Fruit fly (Drosophila melanogaster): ENCODE data around the gene Mat89Ba.

The Mat89Ba gene

DNA sequence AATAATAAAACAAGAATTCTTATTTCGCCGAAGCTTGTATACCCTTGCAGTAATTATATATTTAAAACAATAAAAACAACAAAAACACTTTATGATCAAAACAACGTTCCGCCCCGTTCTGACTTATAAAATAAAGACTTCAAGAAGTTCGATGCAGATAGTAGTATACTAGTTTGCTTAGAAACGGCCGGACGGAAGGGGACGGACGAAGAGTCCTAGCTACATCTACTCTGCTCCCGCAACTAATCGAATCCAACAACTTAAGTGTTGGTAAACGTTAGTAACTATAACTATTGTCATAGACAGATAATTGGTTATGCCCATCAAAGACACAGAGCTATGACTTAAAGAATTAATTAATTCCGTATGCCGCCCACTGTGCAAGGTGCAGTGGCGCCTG is 12.3 kb upstream of the Mat89Ba start:
- no peak for TF ChIP-seq CG31627 (GFP tag; optimal IDR thresholded peaks at IDR 0.05)
- TF ChIP-seq Hr4 (GFP tag; optimal IDR thresholded peaks at IDR 0.05), result peak; percentile 14
- peak; percentile 55 for TF ChIP-seq CG32006 (GFP tag; optimal IDR thresholded peaks at IDR 0.05)
- TF ChIP-seq CG15336 (GFP tag; IDR thresholded peaks at IDR 0.05), result no peak

DNA sequence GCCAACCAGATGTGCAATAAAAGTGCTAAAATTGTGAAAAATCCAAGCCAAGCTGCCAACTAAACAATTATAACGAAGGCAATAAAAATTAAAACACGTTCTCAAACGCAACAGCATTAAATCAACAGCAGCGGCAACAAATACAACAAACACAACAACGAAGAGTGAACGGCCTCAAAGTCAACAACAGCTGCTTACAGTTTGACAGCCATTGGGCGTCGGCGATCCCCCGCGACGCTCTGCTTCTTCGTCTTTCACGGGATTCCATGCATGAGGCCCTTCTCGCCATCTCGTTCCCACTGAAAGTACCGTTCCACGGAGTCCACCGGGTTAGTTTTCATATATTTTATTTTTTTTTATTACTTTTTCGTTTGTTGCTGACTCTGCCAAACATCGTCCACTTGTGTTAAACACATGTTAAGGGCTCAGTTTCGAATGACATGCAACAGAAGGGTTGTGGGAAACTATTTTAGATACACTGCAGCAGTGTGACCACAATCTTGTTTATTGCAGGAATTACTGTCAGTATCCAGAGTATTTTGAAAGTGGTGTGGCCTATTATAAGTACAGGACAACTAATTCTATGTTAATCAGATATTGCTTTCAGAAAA is 10.0 kb upstream of the Mat89Ba start:
- TF ChIP-seq svp (GFP tag) (peak; percentile 66), CG7368 (GFP tag; optimal IDR thresholded peaks at IDR 0.05) (no peak), CG3919 (GFP tag; optimal IDR thresholded peaks at IDR 0.05) (no peak), CG4318 (GFP tag; optimal IDR thresholded peaks at IDR 0.05) (no peak), lz (GFP tag; optimal IDR thresholded peaks at IDR 0.05) (no peak), CG8632 (GFP tag; optimal IDR thresholded peaks at IDR 0.05) (no peak), CG1621 (tag; optimal IDR thresholded peaks at IDR 0.05) (peak; percentile 52), CG6276 (GFP tag; optimal IDR thresholded peaks at IDR 0.05) (no peak), Eip78C (GFP tag) (peak; percentile 53), fd59A (GFP tag; optimal IDR thresholded peaks at IDR 0.05) (no peak), Hr39 (GFP tag; optimal IDR thresholded peaks at IDR 0.05) (no peak), Smox (GFP tag; optimal IDR thresholded peaks at IDR 0.05) (no peak), CG32006 (GFP tag; optimal IDR thresholded peaks at IDR 0.05) (no peak), CG34406 (GFP tag; optimal IDR thresholded peaks at IDR 0.05) (peak; percentile 15), CG6163 (GFP tag; IDR thresholded peaks at IDR 0.05) (peak; percentile 49; the same call in 1 of the 3 replicates), CG8119 (GFP tag; IDR thresholded peaks at IDR 0.05) (no peak), dsx (GFP tag; optimal IDR thresholded peaks at IDR 0.05; ENCODE audit: poor library complexity, severe bottlenecking) (no peak), CG15336 (GFP tag; IDR thresholded peaks at IDR 0.05) (no peak), Lpt (GFP tag; optimal IDR thresholded peaks at IDR 0.05) (no peak), vri (GFP tag; optimal IDR thresholded peaks at IDR 0.05) (peak; percentile 14), CG11294 (GFP tag; IDR thresholded peaks at IDR 0.05) (no peak), CG6808 (GFP tag; optimal IDR thresholded peaks at IDR 0.05) (no peak), pdm3 (GFP tag; optimal IDR thresholded peaks at IDR 0.05) (no peak), Ets21C (GFP tag; optimal IDR thresholded peaks at IDR 0.05) (no peak), Ets96B (tag; optimal IDR thresholded peaks at IDR 0.05) (no peak), Met (GFP tag; optimal IDR thresholded peaks at IDR 0.05) (no peak), dac (GFP tag; optimal IDR thresholded peaks at IDR 0.05) (no peak), Gug (GFP tag; IDR thresholded peaks at IDR 0.05) (no peak), Blimp-1 (GFP tag; optimal IDR thresholded peaks at IDR 0.05) (no peak), fd85E (GFP tag; optimal IDR thresholded peaks at IDR 0.05) (no peak), Hr4 (GFP tag; optimal IDR thresholded peaks at IDR 0.05) (no peak), Sox102F (GFP tag; optimal IDR thresholded peaks at IDR 0.05) (no peak), CG10631 (GFP tag; optimal IDR thresholded peaks at IDR 0.05) (no peak), Eip75B (GFP tag; optimal IDR thresholded peaks at IDR 0.05) (no peak), Eip93F (GFP tag; optimal IDR thresholded peaks at IDR 0.05) (no peak), net (GFP tag; optimal IDR thresholded peaks at IDR 0.05) (peak; percentile 29), fkh (GFP tag; optimal IDR thresholded peaks at IDR 0.05) (peak; percentile 89), salr (GFP tag; optimal IDR thresholded peaks at IDR 0.05) (no peak), ss (GFP tag; optimal IDR thresholded peaks at IDR 0.05) (peak in 1 of 2 experiments; percentile 3), CG31627 (GFP tag; optimal IDR thresholded peaks at IDR 0.05) (no peak), eg (GFP tag; IDR thresholded peaks at IDR 0.05) (0 out of 3 replicates have a peak, but pooled peaks have one; percentile 16), cyc (GFP tag; optimal IDR thresholded peaks at IDR 0.05) (no peak)
